Worm (Caenorhabditis elegans): Measurements from ENCODE around the gene F53A2.3.

DNA sequence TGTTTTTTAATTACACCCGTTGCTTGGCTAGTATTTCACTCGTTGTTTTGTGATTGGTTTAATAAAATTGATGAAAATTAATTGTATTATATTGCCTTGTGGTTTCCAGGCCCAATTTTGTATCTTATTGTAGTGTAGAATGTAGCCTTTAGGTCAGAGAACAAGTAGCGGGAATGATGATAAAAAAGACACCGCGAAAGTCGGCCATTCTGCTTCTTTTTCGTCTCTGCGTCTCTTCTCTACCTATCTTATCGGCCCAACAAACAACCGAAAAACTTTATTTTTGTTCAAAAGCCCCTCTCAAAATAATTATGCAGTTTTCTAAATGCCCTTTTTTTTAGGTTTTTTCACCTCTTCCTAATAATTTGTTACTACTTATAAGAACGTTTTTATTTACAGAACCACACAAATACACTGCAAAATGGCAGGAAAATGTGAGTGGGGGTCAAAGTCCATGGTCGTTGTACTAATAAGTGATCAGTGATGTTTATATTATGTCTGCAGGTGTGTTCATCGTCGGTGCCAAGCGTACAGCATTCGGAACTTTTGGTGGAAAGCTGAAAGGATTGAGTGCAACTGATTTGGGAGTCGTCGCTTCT is 5.1 kb upstream of the F53A2.3 start, which contains the start of gene acaa-2:
- TF ChIP-seq ztf-4 (tag; optimal IDR thresholded peaks at IDR 0.05) (no peak), skn-1 (tag; optimal IDR thresholded peaks at IDR 0.05) (peak; percentile 93), R02D3.7 (tag; optimal IDR thresholded peaks at IDR 0.05) (no peak), pha-4 (tag; optimal IDR thresholded peaks at IDR 0.05) (no peak), egl-27 (tag; optimal IDR thresholded peaks at IDR 0.05) (no peak), ceh-16 (tag; optimal IDR thresholded peaks at IDR 0.05) (no peak)
